Fruit fly (Drosophila melanogaster) whole organism, larva: ENCODE measurements around the gene CG31729.

Experiments
- noc ChIP-seq: fragments of 200-800 bp; sonication (Bioruptor generic); optimal IDR thresholded peaks from 3 replicates; lab custom pipeline; 2019; ENCODE audit warnings: missing biosample characterization, mild to moderate bottlenecking, missing genetic modification characterization, moderate library complexity

Gene CG31729

DNA sequence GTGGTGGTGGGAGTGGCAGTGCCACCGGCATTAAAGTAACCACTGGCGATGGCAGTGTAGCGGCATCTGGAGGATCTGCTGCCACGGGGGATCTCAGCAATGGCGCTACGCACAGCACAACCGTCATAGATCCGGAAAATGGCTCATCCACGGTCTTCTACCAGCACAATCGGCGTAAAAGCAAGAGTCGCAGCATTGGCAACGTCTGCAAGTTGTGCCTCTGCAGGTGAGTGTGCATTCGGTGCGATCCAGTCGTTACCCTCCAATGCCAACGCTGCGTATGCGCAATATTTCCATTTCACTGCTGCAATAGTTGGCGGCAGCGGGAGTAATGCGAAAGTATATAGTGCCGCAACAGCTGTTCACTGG, 1.3 kb downstream of the CG31729 start:
- no peak for TF ChIP-seq noc (tag; lab: Kevin White, UChicago)

DNA sequence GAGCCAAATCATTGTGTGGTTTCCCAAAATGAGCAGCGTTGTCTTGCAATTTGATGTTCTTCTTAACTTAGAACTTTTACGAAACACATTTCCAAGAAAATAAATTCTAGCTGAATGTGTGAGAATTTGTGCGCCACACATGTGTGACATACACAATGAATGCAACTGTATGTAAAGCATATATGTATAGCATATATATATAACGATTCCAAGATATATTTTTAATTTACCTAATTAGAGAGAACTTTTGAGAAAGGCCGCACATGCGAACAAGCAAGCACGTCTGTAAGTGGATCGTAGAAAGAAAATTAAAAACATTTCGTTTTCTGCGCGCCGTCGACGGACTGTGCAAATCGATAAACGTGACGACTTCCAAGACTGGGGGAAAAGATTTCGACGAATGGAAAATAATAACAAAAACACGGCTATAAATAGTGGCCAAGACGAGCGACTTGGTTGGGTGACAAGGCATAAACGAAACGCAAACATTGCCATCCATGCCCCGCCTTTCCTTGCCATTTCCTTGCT, 2.2 kb downstream of the CG31729 start:
- no peak for TF ChIP-seq noc (tag; lab: Kevin White, UChicago)

DNA sequence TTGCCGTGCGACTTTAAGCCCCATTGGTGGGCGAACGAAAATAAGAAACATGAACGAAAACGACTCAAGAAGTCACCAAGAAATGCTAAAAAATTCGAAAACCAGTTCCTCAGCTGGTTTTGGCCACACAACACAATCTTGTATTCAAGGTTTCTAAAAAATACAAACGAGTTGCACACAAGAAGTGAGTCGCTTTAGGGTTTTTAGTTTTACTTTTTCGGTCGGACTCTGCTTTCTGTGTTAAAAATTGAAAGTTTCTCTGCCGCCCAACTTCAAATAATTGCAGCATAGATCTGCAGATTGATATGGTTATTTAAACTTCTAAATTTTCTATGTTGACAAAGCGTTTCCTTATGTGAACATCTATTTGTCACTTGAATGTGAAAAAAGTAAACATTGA, 2.8 kb downstream of the CG31729 start, which contains the start of gene CG16824:
TSS of gene CG16824 (plus strand) at position 384 of the 400 bp plus-strand sequence.
- TF ChIP-seq noc (tag; lab: Kevin White, UChicago) = no peak

DNA sequence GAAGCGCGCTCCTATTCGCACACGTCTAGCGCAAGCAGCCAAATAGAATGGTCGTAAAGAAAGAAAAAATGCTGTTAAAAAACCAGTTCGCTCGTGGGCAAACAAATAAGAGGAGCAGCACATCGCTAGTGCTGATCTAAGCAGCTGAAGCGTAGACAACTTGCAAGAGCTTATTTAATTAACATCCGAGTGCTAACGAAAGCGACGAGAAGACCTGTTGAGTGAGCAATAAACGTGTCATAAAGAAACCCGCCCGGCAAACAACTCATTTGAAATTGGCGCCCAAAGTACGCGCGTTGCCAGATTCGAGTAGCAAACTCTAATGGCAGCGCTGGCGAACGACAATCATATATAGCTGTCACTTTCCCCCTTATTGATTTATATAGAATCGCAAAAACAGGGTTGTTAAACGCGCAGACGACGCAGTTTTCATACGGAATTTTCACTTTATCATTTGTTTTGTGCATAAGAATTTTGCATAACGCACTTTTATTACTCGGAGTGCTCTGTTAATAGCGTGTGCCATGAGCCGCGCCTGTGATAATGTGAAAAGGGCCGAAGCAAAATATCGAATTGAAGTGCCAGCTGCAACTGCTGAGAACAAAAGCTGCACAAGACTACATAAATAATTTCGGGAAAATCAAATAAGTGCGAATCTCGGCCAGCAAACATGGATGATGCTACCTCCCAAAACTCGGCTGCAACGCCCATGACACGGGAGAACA, 6.3 kb downstream of the CG31729 start:
- no peak for TF ChIP-seq noc (tag; lab: Kevin White, UChicago)

DNA sequence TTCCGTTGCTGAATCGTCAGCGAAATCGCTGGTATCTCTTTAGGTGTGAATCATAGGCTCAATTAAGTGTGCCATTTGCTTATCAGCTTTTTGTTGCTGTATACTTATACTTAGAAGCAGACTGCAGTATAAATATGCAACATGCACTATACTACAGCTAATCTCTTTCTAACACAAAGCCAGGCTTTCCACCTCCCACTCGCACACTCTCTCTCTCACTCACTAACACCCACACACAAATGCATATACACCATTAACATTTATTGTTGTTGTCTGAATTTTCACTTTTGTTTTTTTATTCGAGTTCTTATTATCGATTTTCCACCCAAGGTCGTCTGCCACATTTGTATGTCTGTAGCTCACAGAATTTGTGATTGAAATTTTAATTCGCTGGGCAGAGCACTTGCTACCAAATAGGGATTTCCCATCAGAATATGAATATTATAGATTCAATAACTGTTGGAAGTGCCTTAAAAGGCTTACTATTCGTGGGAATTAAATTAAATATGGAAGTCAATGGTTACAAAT, 7.0 kb downstream of the CG31729 start:
- TF ChIP-seq noc (tag; lab: Kevin White, UChicago) = no peak

DNA sequence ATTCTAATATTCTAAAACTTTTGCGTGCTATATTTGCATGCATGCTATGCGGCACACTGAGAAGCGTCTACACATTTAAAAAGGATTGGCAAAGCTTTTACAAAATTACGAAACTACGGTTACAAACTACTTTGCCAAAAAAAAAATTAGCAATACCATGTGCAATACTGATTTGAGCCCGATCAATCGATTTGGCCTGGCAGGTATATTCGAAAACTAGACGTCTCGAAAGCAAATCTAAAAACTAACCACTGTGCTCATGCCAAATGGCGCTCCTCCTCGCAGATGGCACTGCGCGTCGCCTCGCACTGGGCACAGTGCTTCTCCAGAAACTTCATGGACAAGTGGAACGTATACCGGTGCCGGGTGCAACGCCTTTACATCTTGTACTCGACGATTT, 14.7 kb downstream of the CG31729 start, which contains the start of gene CG16825:
TSS of gene CG16825 (plus strand) at position 301 of the 400 bp plus-strand sequence.
- no peak for TF ChIP-seq noc (tag; lab: Kevin White, UChicago)

DNA sequence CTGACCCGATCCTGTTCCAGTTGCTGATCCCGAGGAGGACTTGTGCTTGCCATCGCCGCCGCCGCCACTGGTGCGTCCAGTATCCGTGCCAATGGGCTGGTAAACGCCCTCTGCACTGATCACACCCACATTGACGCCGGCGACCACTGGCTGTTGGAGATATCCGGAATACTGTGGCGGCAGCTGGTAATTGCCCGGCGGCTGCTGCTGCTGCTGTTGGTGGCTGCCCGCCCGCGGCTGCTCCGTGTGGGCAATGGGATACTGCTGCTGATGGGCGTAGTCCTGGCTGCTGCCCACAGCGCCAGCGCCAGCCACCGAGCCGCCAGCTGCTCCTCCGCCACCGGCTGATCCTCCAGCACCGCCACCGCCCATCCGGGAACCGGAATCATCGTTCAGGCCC, 15.2 kb downstream of the CG31729 start:
- TF ChIP-seq noc (tag; lab: Kevin White, UChicago) = no peak

DNA sequence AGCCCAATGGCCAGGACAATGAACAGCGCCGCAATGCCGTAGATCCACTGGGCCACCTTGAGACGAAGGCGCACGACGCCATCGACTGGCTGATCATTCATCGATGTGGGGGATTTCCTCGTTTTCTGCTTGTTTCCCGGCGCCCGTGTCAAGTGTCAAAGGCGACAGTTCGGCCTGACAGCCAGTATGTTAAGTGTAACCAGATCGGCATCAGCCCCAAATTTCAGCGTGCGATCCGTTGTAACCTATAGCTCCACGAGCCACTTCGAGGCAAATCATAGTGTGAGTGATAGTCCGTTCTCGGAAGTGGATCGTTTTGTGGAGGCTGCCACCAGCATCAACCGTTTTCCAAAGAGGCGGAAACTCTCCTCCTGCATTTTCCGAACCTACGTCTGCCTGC, 16.9 kb downstream of the CG31729 start, which contains the start of gene CG43779:
TSS of gene CG43779 (minus strand) at position 101 of the 400 bp plus-strand sequence.
- no peak for TF ChIP-seq noc (tag; lab: Kevin White, UChicago)

DNA sequence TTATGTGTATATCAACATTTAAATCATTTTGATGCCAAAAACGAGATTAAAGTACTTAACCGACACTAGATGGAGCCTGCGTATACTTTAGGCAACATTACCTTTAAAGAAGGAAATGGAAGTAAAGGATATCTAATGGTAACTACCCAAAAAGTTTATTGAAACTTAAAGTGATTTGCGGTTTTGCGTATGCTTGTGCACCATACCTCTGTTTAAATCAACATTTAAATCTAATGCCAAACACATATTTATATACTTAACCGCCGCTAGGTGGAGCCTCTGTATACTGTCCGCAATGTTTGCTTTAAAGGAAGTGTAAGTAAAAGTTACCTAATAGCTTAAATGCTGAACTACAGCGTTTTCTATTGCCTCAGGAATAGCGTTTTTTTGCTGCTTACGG, 36.0 kb downstream of the CG31729 start:
- TF ChIP-seq noc (tag; lab: Kevin White, UChicago) = no peak

DNA sequence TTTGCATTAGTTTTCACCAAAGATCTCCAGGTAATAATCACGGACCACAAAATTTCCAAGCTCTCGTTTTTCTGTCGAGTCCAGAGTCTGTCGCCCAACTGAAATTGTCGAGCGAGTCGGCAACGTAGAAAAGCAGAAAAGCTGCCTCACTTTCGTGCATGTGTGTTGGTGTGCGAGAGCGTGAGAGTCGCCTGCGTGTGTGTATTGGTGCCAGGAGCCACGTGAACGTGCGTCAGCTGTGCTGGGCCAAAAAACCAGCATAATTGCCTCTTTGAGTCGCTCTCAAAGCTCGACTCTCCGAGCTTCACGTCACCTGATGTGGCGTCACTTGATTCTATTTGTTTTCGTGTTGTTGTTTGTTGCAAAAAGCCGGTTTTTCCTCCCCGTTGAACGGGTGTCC, 41.2 kb downstream of the CG31729 start, which contains the start of gene hbt:
TSS of gene hbt (minus strand) at position 101 of the 400 bp plus-strand sequence.
- TF ChIP-seq noc (tag; lab: Kevin White, UChicago) = no peak

DNA sequence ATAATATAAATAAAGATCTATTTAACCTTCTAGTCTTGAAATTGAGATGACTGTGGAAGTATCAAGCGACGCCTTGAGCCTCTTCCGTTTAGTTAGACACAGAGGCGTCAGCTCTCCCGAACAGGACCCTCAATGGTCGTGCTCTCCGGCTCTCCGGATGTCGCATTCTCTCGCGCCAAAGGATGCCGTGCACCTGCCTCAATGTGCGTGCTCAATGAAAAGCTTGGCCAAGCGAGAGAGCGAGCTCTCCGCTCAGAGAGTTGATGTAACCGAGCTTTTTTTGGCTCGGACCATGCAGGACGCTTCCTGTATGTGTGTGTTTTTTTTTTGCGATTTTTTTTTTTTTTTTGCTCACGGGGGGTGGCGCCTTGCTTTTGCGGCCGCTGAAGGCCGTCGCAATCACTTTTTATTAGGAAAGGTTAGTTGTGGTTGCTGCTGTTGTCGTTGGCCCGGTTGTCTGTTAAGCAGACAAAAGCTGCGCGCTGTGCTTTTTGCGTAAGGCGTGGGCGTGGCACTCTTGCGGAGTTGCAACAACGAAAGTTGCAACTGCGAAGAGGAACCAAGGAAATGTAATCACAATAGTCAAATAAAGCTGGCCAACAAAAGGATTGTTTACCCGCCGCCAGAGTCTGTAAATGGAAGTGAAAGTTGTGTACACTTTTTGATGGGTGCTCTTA, 42.2 kb downstream of the CG31729 start:
- no peak for TF ChIP-seq noc (tag; lab: Kevin White, UChicago)

DNA sequence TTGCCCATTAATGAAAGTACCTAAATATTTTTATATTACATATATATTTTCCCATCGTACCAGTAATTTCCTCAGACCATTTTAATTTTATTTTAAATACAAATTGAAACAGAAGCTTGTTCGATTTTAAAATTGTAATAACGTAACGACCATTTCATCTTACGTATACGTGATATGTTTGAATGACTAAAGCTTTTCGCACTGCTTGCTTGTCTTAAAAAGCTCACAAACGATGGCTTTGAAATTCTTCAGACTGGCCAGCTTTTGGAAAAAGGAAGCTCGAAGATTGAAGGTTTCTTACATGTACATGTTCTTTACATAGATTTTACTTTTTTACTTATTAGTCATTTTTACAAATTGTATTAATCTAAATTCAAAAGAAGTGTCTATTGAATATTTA, 42.9 kb downstream of the CG31729 start:
- TF ChIP-seq noc (tag; lab: Kevin White, UChicago) = no peak

DNA sequence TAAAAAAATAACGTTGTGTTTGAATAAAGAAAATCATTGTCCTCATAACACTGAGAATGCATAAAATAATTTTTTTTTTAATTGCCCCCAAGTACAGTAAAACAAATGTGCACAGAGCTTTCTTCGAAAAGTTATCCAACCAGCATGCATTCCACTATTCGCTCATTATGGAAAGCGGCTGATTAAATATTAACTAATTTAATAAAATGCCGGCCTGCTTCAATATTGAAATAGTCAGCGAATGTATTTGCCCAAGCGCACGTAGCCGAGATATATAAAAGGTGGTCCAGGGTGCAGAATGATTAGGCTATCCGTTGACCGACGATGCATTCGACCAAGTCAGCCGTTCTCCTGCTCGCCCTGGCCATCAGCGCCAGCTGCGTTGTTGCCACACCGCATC, 57.7 kb downstream of the CG31729 start, which contains the start of gene CG16826:
TSS of gene CG16826 (plus strand) at position 301 of the 400 bp plus-strand sequence.
- TF ChIP-seq noc (tag; lab: Kevin White, UChicago) = no peak

DNA sequence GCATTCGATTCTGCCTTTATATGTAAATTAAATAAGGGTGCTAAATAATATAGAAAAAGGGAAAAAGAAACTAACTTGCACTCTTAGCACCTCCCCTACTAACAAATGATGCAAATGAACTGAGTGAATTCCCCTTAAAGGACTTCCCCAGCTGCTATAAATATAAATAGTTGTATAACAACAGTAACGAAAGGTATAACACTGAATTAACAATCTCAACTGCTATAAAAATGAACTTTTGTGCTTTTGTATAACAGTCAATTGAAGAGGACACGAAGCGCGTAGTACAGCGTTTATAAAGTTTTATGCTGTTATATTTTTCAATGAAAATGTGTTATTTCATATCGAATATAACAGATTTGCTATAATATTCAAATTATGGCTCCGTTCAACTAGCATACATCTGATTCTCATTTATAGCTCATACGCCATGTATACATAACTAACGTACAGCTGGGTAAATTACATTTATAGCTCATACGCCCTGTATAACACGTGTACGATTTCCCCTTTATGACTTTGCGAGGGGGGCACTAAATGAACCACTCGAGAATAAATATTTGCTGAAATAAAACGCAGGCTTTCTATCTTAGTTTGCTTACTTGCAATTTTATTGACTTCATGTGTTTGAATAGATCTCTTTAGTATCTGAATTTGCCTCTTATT, 59.6 kb downstream of the CG31729 start:
- TF ChIP-seq noc (tag; lab: Kevin White, UChicago) = no peak
